Fruit fly (Drosophila melanogaster) whole organism, pupa: ENCODE measurements around the gene Fur1.

Source experiments
- CG10348 ChIP-seq: fragments of 200-800 bp; sonication (Bioruptor generic); IDR thresholded peaks from 2 replicates; pipeline ENCODE4 v1.3.6; 2022; ENCODE audit warnings: missing biosample characterization, missing genetic modification characterization
- CG12605 ChIP-seq: fragments of 200-800 bp; sonication (Bioruptor generic); IDR thresholded peaks from 2 replicates; pipeline ENCODE4 v1.3.6; 2022; ENCODE audit warnings: missing biosample characterization, missing genetic modification characterization
- CG13204 ChIP-seq: fragments of 200-800 bp; sonication (Bioruptor generic); optimal IDR thresholded peaks from 2 replicates; lab custom pipeline; 2018; ENCODE audit warnings: missing biosample characterization, mild to moderate bottlenecking, missing genetic modification characterization, moderate library complexity
- CG14655 ChIP-seq: fragments of 200-800 bp; sonication (Bioruptor generic); optimal IDR thresholded peaks from 3 replicates; lab custom pipeline; 2017; ENCODE audit warnings: mild to moderate bottlenecking, missing biosample characterization, missing genetic modification reagents, missing genetic modification characterization
- CG15710 ChIP-seq: fragments of 200-800 bp; sonication (Bioruptor generic); optimal IDR thresholded peaks from 2 replicates; lab custom pipeline; 2018; ENCODE audit warnings: missing biosample characterization, mild to moderate bottlenecking, missing genetic modification characterization, moderate library complexity
- CG17806 ChIP-seq: fragments of 200-800 bp; sonication (Bioruptor generic); optimal IDR thresholded peaks from 2 replicates; lab custom pipeline; 2018; ENCODE audit warnings: missing biosample characterization, mild to moderate bottlenecking, missing genetic modification characterization, moderate library complexity
- CG32121 ChIP-seq: fragments of 200-800 bp; sonication (Bioruptor generic); IDR thresholded peaks from 2 replicates; pipeline ENCODE4 v1.3.6; 2022; ENCODE audit warnings: missing biosample characterization, missing genetic modification characterization
- CG34367 ChIP-seq: fragments of 200-800 bp; sonication (Bioruptor generic); optimal IDR thresholded peaks from 2 replicates; lab custom pipeline; 2018; ENCODE audit warnings: missing biosample characterization, mild to moderate bottlenecking, missing genetic modification characterization
- CG4496 ChIP-seq: fragments of 200-800 bp; sonication (Bioruptor generic); IDR thresholded peaks from 3 replicates; pipeline ENCODE4 v1.3.6; 2022; ENCODE audit warnings: missing biosample characterization, missing genetic modification characterization
- CG8159 ChIP-seq: fragments of 200-800 bp; sonication (Bioruptor generic); optimal IDR thresholded peaks from 3 replicates; lab custom pipeline; 2018; ENCODE audit warnings: missing biosample characterization, mild to moderate bottlenecking, missing genetic modification characterization, moderate library complexity
- CG8301 ChIP-seq: fragments of 200-800 bp; sonication (Bioruptor generic); optimal IDR thresholded peaks from 2 replicates; lab custom pipeline; 2018; ENCODE audit warnings: missing biosample characterization, mild to moderate bottlenecking, missing genetic modification characterization
- CG9948 ChIP-seq: fragments of 200-800 bp; sonication (Bioruptor generic); optimal IDR thresholded peaks from 2 replicates; lab custom pipeline; 2018; ENCODE audit warnings: missing biosample characterization, mild to moderate bottlenecking, missing genetic modification characterization, moderate library complexity
- D1 ChIP-seq: fragments of 200-800 bp; sonication (Bioruptor generic); optimal IDR thresholded peaks from 2 replicates; lab custom pipeline; 2018; ENCODE audit warnings: missing biosample characterization, mild to moderate bottlenecking, missing genetic modification characterization, moderate library complexity
- EcR ChIP-seq: fragments of 200-800 bp; sonication (Bioruptor generic); optimal IDR thresholded peaks from 3 replicates; lab custom pipeline; 2019; ENCODE audit warnings: missing biosample characterization, missing genetic modification characterization, mild to moderate bottlenecking, moderate library complexity, missing genetic modification reagents
- Ets98B ChIP-seq: fragments of 200-800 bp; sonication (Bioruptor generic); IDR thresholded peaks from 2 replicates; pipeline ENCODE4 v1.3.6; 2022; ENCODE audit warnings: missing biosample characterization, missing genetic modification characterization
- Pif1A ChIP-seq: fragments of 200-800 bp; sonication (Bioruptor generic); optimal IDR thresholded peaks from 3 replicates; lab custom pipeline; 2016; ENCODE audit warnings: missing biosample characterization, missing genetic modification characterization
- Pif1B ChIP-seq: fragments of 200-800 bp; sonication (Bioruptor generic); optimal IDR thresholded peaks from 3 replicates; lab custom pipeline; 2016; ENCODE audit warnings: missing biosample characterization, missing genetic modification characterization
- Snoo ChIP-seq: fragments of 200-800 bp; sonication (Bioruptor generic); optimal IDR thresholded peaks from 3 replicates; lab custom pipeline; 2017; ENCODE audit warnings: missing biosample characterization, mild to moderate bottlenecking, missing genetic modification characterization, inconsistent platforms
- fd96Ca ChIP-seq: fragments of 200-800 bp; sonication (Bioruptor generic); IDR thresholded peaks from 3 replicates; pipeline ENCODE4 v1.3.6; 2022; ENCODE audit warnings: missing biosample characterization, missing genetic modification characterization
- gl ChIP-seq: fragments of 200-800 bp; sonication (Bioruptor generic); optimal IDR thresholded peaks from 2 replicates; lab custom pipeline; 2018; ENCODE audit warnings: missing biosample characterization, mild to moderate bottlenecking, missing genetic modification characterization
- rn ChIP-seq: fragments of 200-800 bp; sonication (Bioruptor generic); IDR thresholded peaks from 2 replicates; pipeline ENCODE4 v1.3.6; 2022; ENCODE audit warnings: missing biosample characterization, missing genetic modification characterization

Fur1 gene

DNA sequence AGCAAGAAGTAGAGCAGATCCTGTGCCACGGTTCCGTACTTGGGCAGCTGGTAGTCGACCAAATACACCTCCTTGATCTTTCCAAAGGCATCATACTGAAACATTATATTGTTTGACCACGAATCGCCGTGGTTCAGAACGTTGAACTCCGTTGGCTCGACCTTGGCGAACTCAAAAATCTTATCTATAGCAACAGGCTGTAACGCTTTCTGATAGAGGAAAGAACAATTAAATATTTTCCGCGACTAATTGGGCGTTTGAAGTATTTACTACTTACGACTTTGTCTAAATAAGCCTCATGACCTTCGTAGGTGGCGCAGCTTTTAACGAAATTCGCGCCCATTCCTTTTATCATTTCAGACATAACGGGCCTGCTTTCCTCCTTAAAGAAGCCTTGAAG lies 151.2 kb downstream of the Fur1 start:
- TF ChIP-seq D1 (tag; lab: Kevin White, UChicago) = no peak
- no peak for TF ChIP-seq Pif1B (GFP tag; lab: Kevin White, UChicago)
- no peak for TF ChIP-seq CG8159 (tag; lab: Kevin White, UChicago)
- TF ChIP-seq CG9948 = no peak
- TF ChIP-seq rn (GFP tag; lab: Robert Waterston, UW) = no peak
- no peak for TF ChIP-seq CG12605 (GFP tag; lab: Robert Waterston, UW)

DNA sequence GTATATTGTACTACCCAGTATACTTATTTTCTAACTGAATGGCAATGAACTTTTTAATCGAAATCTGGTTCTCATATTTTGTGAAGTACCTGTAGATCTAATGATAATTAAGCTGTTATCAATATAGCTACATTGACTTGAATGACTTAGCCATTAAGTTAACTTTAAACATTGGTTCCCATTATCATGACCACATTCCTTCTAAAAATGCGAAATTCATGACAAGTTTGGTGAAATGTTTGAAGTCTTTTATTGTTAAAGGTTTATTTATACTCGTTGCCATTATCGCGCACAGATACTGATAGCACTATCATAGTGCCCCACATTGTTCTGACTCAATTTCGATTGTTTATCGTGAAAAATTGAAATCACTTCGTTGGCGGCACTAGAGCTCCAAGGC lies 152.0 kb downstream of the Fur1 start:
- no peak for TF ChIP-seq Snoo (tag; lab: Kevin White, UChicago)
- TF ChIP-seq CG9948 = no peak
- TF ChIP-seq CG17806 (tag; lab: Kevin White, UChicago) = no peak
- no peak for TF ChIP-seq rn (GFP tag; lab: Robert Waterston, UW)
- TF ChIP-seq Pif1A = no peak
- TF ChIP-seq CG8159 (tag; lab: Kevin White, UChicago) = no peak
- no peak for TF ChIP-seq CG32121 (GFP tag; lab: Robert Waterston, UW)
- TF ChIP-seq CG13204 (GFP tag; lab: Kevin White, UChicago) = no peak
- TF ChIP-seq EcR = no peak

DNA sequence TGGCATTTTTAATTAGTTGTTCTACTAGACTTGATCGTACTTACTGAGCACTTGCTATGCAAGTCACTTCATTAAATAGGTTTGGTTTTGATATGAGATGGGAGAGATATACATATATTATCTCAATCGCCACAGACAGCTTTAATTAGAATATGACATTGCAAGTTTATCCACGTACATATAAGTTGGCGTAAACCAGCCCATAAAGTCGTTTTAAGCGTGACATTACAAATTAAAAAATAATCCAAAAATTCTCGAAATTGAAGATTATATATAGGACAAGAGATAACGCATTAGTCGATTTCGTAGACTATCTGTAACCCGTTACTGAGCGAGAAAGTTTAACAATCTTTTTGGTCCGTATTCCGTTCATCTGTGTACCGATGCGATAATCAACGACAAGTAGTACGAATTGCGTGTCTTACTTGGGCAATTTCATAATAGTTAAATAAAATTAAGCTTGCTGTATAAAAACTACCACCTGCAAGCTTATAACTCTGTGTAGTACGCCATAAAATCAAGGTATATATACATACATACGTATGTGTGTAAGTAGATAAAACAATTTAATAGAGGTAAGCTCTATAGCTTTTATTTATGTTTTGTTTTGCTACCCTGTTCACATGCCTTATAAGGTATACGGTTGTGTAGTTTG lies 152.7 kb downstream of the Fur1 start, which contains the start of gene CG10560:
Gene CG10560, minus strand, starts transcription at position 51 of the 655 bp plus-strand sequence.
- TF ChIP-seq fd96Ca (GFP tag; lab: Robert Waterston, UW) (no peak), Pif1A (no peak), Pif1B (GFP tag; lab: Kevin White, UChicago) (no peak), rn (GFP tag; lab: Robert Waterston, UW) (no peak), CG8301 (tag; lab: Kevin White, UChicago) (no peak), CG13204 (GFP tag; lab: Kevin White, UChicago) (no peak), D1 (tag; lab: Kevin White, UChicago) (no peak), Snoo (tag; lab: Kevin White, UChicago) (no peak)

DNA sequence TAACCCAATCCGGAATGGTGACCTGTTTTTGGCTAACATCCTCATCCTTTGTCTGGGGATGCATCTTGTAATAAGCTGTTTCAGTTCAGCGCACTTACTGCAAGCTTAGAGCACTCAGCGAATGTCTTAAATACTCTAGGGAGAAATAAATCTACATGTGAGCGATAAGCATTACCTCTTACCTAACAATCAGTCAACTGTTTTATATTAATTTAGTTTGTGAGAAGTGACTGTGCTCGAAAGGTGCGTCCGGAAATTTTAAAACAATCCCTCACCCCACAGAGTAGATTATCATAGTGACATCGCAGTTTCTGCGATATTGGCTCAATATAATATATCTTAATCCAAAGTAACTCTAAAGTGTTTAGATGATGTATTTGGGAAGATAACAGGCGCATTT lies 154.8 kb downstream of the Fur1 start, which contains the start of gene CG10553:
Gene CG10553, minus strand, starts transcription at position 101 of the 400 bp plus-strand sequence.
- TF ChIP-seq Snoo (tag; lab: Kevin White, UChicago) = no peak
- TF ChIP-seq D1 (tag; lab: Kevin White, UChicago) = no peak
- TF ChIP-seq rn (GFP tag; lab: Robert Waterston, UW) = no peak
- TF ChIP-seq CG32121 (GFP tag; lab: Robert Waterston, UW) = no peak
- TF ChIP-seq CG13204 (GFP tag; lab: Kevin White, UChicago) = no peak
- TF ChIP-seq CG8301 (tag; lab: Kevin White, UChicago) = no peak
- TF ChIP-seq gl (tag; lab: Kevin White, UChicago) = no peak
- TF ChIP-seq CG8159 (tag; lab: Kevin White, UChicago) = no peak
- TF ChIP-seq Pif1A = no peak

- TF ChIP-seq D1 (tag; lab: Kevin White, UChicago) = no peak
- no peak for TF ChIP-seq gl (tag; lab: Kevin White, UChicago)
- TF ChIP-seq CG12605 (GFP tag; lab: Robert Waterston, UW) = no peak
- no peak for TF ChIP-seq Pif1A
- TF ChIP-seq CG9948 = no peak
- no peak for TF ChIP-seq CG17806 (tag; lab: Kevin White, UChicago)
- no peak for TF ChIP-seq CG8159 (tag; lab: Kevin White, UChicago)
- TF ChIP-seq CG15710 (tag; lab: Kevin White, UChicago) = no peak
- no peak for TF ChIP-seq CG4496 (GFP tag; lab: Robert Waterston, UW)
- no peak for TF ChIP-seq CG13204 (GFP tag; lab: Kevin White, UChicago)
- no peak for TF ChIP-seq rn (GFP tag; lab: Robert Waterston, UW)
These were observed 156.8 kb downstream of the Fur1 start, which contains the start of gene CG10559 for dm6 chr3R:25316016-25316415. Gene CG10559 (minus strand): TSS chr3R:25316116.

- TF ChIP-seq CG4496 (GFP tag; lab: Robert Waterston, UW) (no peak), CG32121 (GFP tag; lab: Robert Waterston, UW) (no peak), Snoo (tag; lab: Kevin White, UChicago) (no peak), gl (tag; lab: Kevin White, UChicago) (no peak), CG8159 (tag; lab: Kevin White, UChicago) (no peak), CG12605 (GFP tag; lab: Robert Waterston, UW) (no peak), CG10348 (GFP tag; lab: Robert Waterston, UW) (no peak), CG15710 (tag; lab: Kevin White, UChicago) (no peak), CG34367 (tag; lab: Kevin White, UChicago) (no peak), Ets98B (no peak), Pif1B (GFP tag; lab: Kevin White, UChicago) (no peak)
These were observed 159.1 kb downstream of the Fur1 start, which contains the start of gene CG31087 for dm6 chr3R:25313771-25314170. Gene CG31087 (minus strand): TSS chr3R:25313833.

DNA sequence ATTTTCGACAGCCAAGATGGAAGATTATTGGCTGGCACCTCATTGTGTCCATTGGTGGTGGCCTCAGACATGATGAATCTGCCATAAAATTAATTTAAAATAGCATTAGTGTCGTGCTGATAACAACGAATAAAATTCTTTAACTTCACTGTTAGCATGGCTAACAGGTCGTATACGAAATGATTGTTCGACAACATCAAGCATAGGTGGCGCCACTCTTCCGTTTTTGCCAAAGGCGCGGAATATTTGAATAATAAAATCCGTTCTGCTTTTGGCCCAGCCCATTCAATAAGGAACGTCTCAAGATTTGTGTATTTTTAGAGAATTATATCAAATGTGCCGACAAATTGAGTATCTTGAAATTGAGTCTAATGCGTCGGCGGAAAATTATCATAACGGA lies 160.3 kb downstream of the Fur1 start:
- TF ChIP-seq EcR (no peak), Ets98B (no peak), CG8159 (tag; lab: Kevin White, UChicago) (no peak), Pif1B (GFP tag; lab: Kevin White, UChicago) (no peak), gl (tag; lab: Kevin White, UChicago) (no peak), CG14655 (no peak), D1 (tag; lab: Kevin White, UChicago) (no peak), Snoo (tag; lab: Kevin White, UChicago) (no peak), CG34367 (tag; lab: Kevin White, UChicago) (no peak), CG9948 (no peak), CG17806 (tag; lab: Kevin White, UChicago) (no peak), CG12605 (GFP tag; lab: Robert Waterston, UW) (no peak), Pif1A (no peak), CG4496 (GFP tag; lab: Robert Waterston, UW) (no peak), CG13204 (GFP tag; lab: Kevin White, UChicago) (no peak), CG10348 (GFP tag; lab: Robert Waterston, UW) (no peak), CG15710 (tag; lab: Kevin White, UChicago) (no peak)
